Fruit fly (Drosophila melanogaster): ENCODE results near the gene CG18178.

DNA sequence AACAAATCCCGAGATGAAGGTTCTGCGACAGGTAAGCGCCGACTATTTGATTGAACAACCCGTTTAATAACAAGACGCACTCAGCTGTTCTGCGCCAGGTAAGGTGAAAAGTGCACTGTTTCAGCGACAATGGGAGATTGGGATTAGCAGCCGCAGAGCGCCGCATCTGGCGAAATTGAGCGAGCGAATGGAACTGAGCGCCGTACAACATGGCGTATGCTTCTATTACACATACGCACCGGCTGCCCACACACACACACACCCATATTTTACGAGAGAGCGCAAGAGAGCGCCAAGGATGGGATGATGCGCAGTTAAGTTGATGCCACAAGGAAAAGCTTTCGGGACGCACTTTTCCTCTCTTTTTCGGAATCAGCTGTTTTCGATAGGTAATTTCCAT is 23.7 kb downstream of the CG18178 start:
- TF ChIP-seq Hsf (GFP tag; optimal IDR thresholded peaks at IDR 0.05): no peak
- no peak for TF ChIP-seq CG7556 (GFP tag; optimal IDR thresholded peaks at IDR 0.05)
- no peak for TF ChIP-seq usp (GFP tag; optimal IDR thresholded peaks at IDR 0.05)
- no peak for TF ChIP-seq CG7928 (GFP tag; optimal IDR thresholded peaks at IDR 0.05)
- TF ChIP-seq vfl (GFP tag; optimal IDR thresholded peaks at IDR 0.05): no peak
- no peak for TF ChIP-seq fd102C (GFP tag; optimal IDR thresholded peaks at IDR 0.05)

Measured in whole organism, embryonic.